Fruit fly (Drosophila melanogaster) S2 (cell line): ENCODE data around the gene CG7409.

Source experiments
- CG8478 ChIP-seq: fragments of >200 bp; optimal IDR thresholded peaks from 2 replicates; lab custom pipeline; 2018
- CTCF ChIP-seq, 2 experiments: fragments of >200 bp; optimal IDR thresholded peaks; 2 replicates each; lab custom pipeline; 2018

DNA sequence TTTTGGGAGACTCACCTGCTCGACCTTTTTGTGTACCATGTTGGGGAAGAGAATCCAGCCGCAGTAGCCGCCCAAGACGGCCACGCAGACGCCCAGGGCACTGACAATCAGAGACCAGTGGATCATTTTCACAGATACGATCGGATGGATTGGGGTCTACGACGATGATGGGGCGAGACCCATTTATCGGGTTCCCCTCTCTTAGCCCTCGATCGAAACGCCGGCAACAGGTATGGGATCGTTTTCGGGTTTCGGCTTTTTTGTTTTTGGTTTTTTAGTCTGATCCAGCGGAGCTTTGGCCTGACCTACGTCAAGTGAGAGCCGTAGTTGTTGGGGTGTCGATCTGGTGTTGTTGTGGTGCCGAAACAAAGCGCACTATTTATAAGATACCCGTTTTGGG is 12.3 kb upstream of the CG7409 start:
- TF ChIP-seq CG8478 (lab: Kevin White, UChicago) (no peak), CTCF (optimal IDR thresholded peaks at IDR 0.05; lab: Kevin White, UChicago) (no peak)
